Worm (Caenorhabditis elegans) whole organism, mixed stage, embryonic: ENCODE measurements around the gene C56G2.5.

Experiments used
- hlh-1 ChIP-seq: fragments of 150-350 bp; optimal IDR thresholded peaks from 2 replicates; lab custom pipeline; 2014; ENCODE audit warnings: missing biosample characterization, missing genetic modification reagents, missing genetic modification characterization
- nhr-237 ChIP-seq: fragments of 150-350 bp; optimal IDR thresholded peaks from 2 replicates; lab custom pipeline; 2014; ENCODE audit warnings: missing biosample characterization, missing genetic modification characterization
- nhr-28 ChIP-seq: fragments of 150-350 bp; optimal IDR thresholded peaks from 2 replicates; lab custom pipeline; 2014; ENCODE audit warnings: missing biosample characterization, missing genetic modification characterization
- sem-2 ChIP-seq: fragments of 200-800 bp; sonication (Bioruptor generic); optimal IDR thresholded peaks from 2 replicates; lab custom pipeline; 2018; ENCODE audit warnings: mild to moderate bottlenecking, missing genetic modification characterization, missing compliant biosample characterization
- unc-62 ChIP-seq: fragments of 150-350 bp; optimal IDR thresholded peaks from 2 replicates; lab custom pipeline; 2014; ENCODE audit warnings: missing biosample characterization, missing genetic modification reagents, missing genetic modification characterization

- no peak for TF ChIP-seq hlh-1 (tag; lab: Kevin White, UChicago)
- no peak for TF ChIP-seq nhr-28 (tag; lab: Kevin White, UChicago)
- TF ChIP-seq sem-2: no peak
- no peak for TF ChIP-seq nhr-237
- TF ChIP-seq unc-62 (GFP tag; lab: Kevin White, UChicago): no peak
Observed at ce11 chrIII:6297599-6297998, 26.4 kb downstream of the C56G2.5 start.
